Fruit fly (Drosophila melanogaster) whole organism, pupa: Measurements from ENCODE around the gene CASK.

ENCODE experiments used
- CG13204 ChIP-seq: fragments of 200-800 bp; sonication (Bioruptor generic); optimal IDR thresholded peaks from 2 replicates; lab custom pipeline; 2018; ENCODE audit warnings: missing biosample characterization, mild to moderate bottlenecking, missing genetic modification characterization, moderate library complexity
- CG32121 ChIP-seq: fragments of 200-800 bp; sonication (Bioruptor generic); IDR thresholded peaks from 2 replicates; pipeline ENCODE4 v1.3.6; 2022; ENCODE audit warnings: missing biosample characterization, missing genetic modification characterization

dm6 chr3R:21829487-21829957 lies 7.0 kb upstream of the CASK start:
- TF ChIP-seq CG13204 (GFP tag; lab: Kevin White, UChicago), result no peak
- TF ChIP-seq CG32121, result no peak
